Worm (Caenorhabditis elegans) whole organism, early embryonic: Measurements from ENCODE around the gene xnd-1.

ENCODE experiments used
- aly-1 ChIP-seq: sonication (generic microtip); optimal IDR thresholded peaks from 2 replicates; lab custom pipeline; 2016; ENCODE audit warnings: missing genetic modification characterization, missing compliant biosample characterization
- ama-1 ChIP-seq: fragments of 150-350 bp; optimal IDR thresholded peaks from 2 replicates; lab custom pipeline; 2014
- ceh-13 ChIP-seq: fragments of 200-800 bp; sonication (Bioruptor generic); optimal IDR thresholded peaks from 2 replicates; lab custom pipeline; 2018; ENCODE audit warnings: mild to moderate bottlenecking, missing genetic modification characterization, missing compliant biosample characterization
- flt-1 ChIP-seq: fragments of 200-800 bp; sonication (Bioruptor generic); IDR thresholded peaks from 2 replicates; pipeline ENCODE4 v1.3.6; 2022; ENCODE audit warnings: missing genetic modification characterization, missing compliant biosample characterization
- scrt-1 ChIP-seq: fragments of 200-800 bp; sonication (Bioruptor generic); IDR thresholded peaks from 2 replicates; pipeline ENCODE4 v1.3.6; 2022; ENCODE audit warnings: missing genetic modification characterization, missing compliant biosample characterization
- tbx-11 ChIP-seq: fragments of 200-800 bp; sonication (Bioruptor generic); IDR thresholded peaks from 2 replicates; pipeline ENCODE4 v1.3.6; 2022; ENCODE audit warnings: missing genetic modification characterization, missing compliant biosample characterization

ce11 chrIII:5639893-5640292 is 35.6 kb downstream of the xnd-1 start:
- no peak for TF ChIP-seq tbx-11
- TF ChIP-seq ceh-13 (GFP tag; lab: Kevin White, UChicago), result no peak
- TF ChIP-seq ama-1 (lab: Kevin White, UChicago), result no peak
- no peak for TF ChIP-seq aly-1
- TF ChIP-seq scrt-1 (GFP tag; lab: Robert Waterston, UW), result no peak
- no peak for TF ChIP-seq flt-1
